Worm (Caenorhabditis elegans) whole organism, mixed stage, embryonic: ENCODE results near the gene C16C8.26.

Source experiments
- bed-3 ChIP-seq: fragments of 200-800 bp; sonication (Bioruptor generic); optimal IDR thresholded peaks from 3 replicates; lab custom pipeline; 2018; ENCODE audit warnings: mild to moderate bottlenecking, missing genetic modification characterization, moderate library complexity, missing compliant biosample characterization
- blmp-1 ChIP-seq: fragments of 150-350 bp; optimal IDR thresholded peaks from 2 replicates; lab custom pipeline; 2014; ENCODE audit warnings: missing biosample characterization, missing genetic modification characterization
- ces-1 ChIP-seq: fragments of 150-350 bp; optimal IDR thresholded peaks from 2 replicates; lab custom pipeline; 2014; ENCODE audit warnings: missing biosample characterization, missing genetic modification reagents, missing genetic modification characterization
- elt-3 ChIP-seq: fragments of 150-350 bp; optimal IDR thresholded peaks from 2 replicates; lab custom pipeline; 2014; ENCODE audit warnings: missing biosample characterization, missing genetic modification characterization
- mep-1 ChIP-seq: fragments of 150-350 bp; optimal IDR thresholded peaks from 2 replicates; lab custom pipeline; 2017; ENCODE audit warnings: missing biosample characterization, missing genetic modification reagents, missing genetic modification characterization, inconsistent platforms
- nhr-237 ChIP-seq: fragments of 150-350 bp; optimal IDR thresholded peaks from 2 replicates; lab custom pipeline; 2014; ENCODE audit warnings: missing biosample characterization, missing genetic modification characterization
- nhr-28 ChIP-seq: fragments of 150-350 bp; optimal IDR thresholded peaks from 2 replicates; lab custom pipeline; 2014; ENCODE audit warnings: missing biosample characterization, missing genetic modification characterization
- nhr-76 ChIP-seq: sonication (generic microtip); optimal IDR thresholded peaks from 2 replicates; lab custom pipeline; 2017; ENCODE audit warnings: missing biosample characterization, missing genetic modification characterization
- sem-2 ChIP-seq: fragments of 200-800 bp; sonication (Bioruptor generic); optimal IDR thresholded peaks from 2 replicates; lab custom pipeline; 2018; ENCODE audit warnings: mild to moderate bottlenecking, missing genetic modification characterization, missing compliant biosample characterization
- snpc-4 ChIP-seq: fragments of 150-350 bp; optimal IDR thresholded peaks from 2 replicates; lab custom pipeline; 2014; ENCODE audit warnings: missing biosample characterization, missing genetic modification characterization
- unc-120 ChIP-seq: sonication (generic microtip); optimal IDR thresholded peaks from 2 replicates; lab custom pipeline; 2017; ENCODE audit warnings: missing genetic modification characterization, missing compliant biosample characterization; ENCODE audit not compliant: poor library complexity, severe bottlenecking
- ztf-11 ChIP-seq: fragments of 150-350 bp; optimal IDR thresholded peaks from 2 replicates; lab custom pipeline; 2014; ENCODE audit warnings: missing biosample characterization, missing genetic modification characterization

ce11 chrII:3422938-3423337 lies 35.2 kb downstream of the C16C8.26 start:
- no peak for TF ChIP-seq snpc-4
- no peak for TF ChIP-seq unc-120
- TF ChIP-seq nhr-237 (tag; lab: Kevin White, UChicago) = no peak
- TF ChIP-seq ztf-11 (tag; lab: Kevin White, UChicago) = no peak
- no peak for TF ChIP-seq nhr-76 (tag; lab: Kevin White, UChicago)
- no peak for TF ChIP-seq sem-2 (GFP tag; lab: Kevin White, UChicago)
- no peak for TF ChIP-seq blmp-1
- TF ChIP-seq bed-3 (GFP tag; lab: Kevin White, UChicago) = no peak
- TF ChIP-seq mep-1 (tag; lab: Kevin White, UChicago) = no peak
- no peak for TF ChIP-seq ces-1 (GFP tag; lab: Kevin White, UChicago)
- no peak for TF ChIP-seq nhr-28 (tag; lab: Kevin White, UChicago)
- TF ChIP-seq elt-3 (tag; lab: Kevin White, UChicago) = no peak
